Fruit fly (Drosophila melanogaster): ENCODE results near the gene CG32061.

Gene CG32061

dm6 chr3L:10459076-10459475 is 4.5 kb upstream of the CG32061 start:
- TF ChIP-seq CG32121 (GFP tag; IDR thresholded peaks at IDR 0.05) (no peak), CG17806 (tag; optimal IDR thresholded peaks at IDR 0.05) (no peak), EcR (GFP tag; optimal IDR thresholded peaks at IDR 0.05) (no peak), CG8301 (tag; optimal IDR thresholded peaks at IDR 0.05) (no peak), CG12605 (GFP tag; IDR thresholded peaks at IDR 0.05) (no peak), CG9948 (tag; optimal IDR thresholded peaks at IDR 0.05) (no peak), CG4496 (GFP tag; IDR thresholded peaks at IDR 0.05) (no peak), Pif1A (GFP tag; optimal IDR thresholded peaks at IDR 0.05) (no peak), D1 (tag; optimal IDR thresholded peaks at IDR 0.05) (no peak), Snoo (tag; optimal IDR thresholded peaks at IDR 0.05) (no peak)

- TF ChIP-seq Ets98B (GFP tag; IDR thresholded peaks at IDR 0.05) (no peak), CG9948 (tag; optimal IDR thresholded peaks at IDR 0.05) (no peak), CG13204 (GFP tag; optimal IDR thresholded peaks at IDR 0.05) (no peak), CG8159 (tag; optimal IDR thresholded peaks at IDR 0.05) (no peak), rn (GFP tag; IDR thresholded peaks at IDR 0.05) (no peak), CG17806 (tag; optimal IDR thresholded peaks at IDR 0.05) (no peak), CG32121 (GFP tag; IDR thresholded peaks at IDR 0.05) (no peak), CG8301 (tag; optimal IDR thresholded peaks at IDR 0.05) (no peak), CG12605 (GFP tag; IDR thresholded peaks at IDR 0.05) (no peak), CG4496 (GFP tag; IDR thresholded peaks at IDR 0.05) (no peak), CG10348 (GFP tag; IDR thresholded peaks at IDR 0.05) (no peak)
These were observed 1.3 kb downstream of the CG32061 start, which contains the start of gene S-Lap3 for dm6 chr3L:10464887-10465286. Gene S-Lap3, plus strand, starts transcription at chr3L:10465187.

- TF ChIP-seq gl (tag; optimal IDR thresholded peaks at IDR 0.05) (no peak), Snoo (tag; optimal IDR thresholded peaks at IDR 0.05) (no peak), CG17806 (tag; optimal IDR thresholded peaks at IDR 0.05) (no peak), Ets98B (GFP tag; IDR thresholded peaks at IDR 0.05) (no peak), CG14655 (GFP tag; optimal IDR thresholded peaks at IDR 0.05) (no peak), CG12605 (GFP tag; IDR thresholded peaks at IDR 0.05) (no peak), CG15710 (tag; optimal IDR thresholded peaks at IDR 0.05) (no peak), CG4496 (GFP tag; IDR thresholded peaks at IDR 0.05) (no peak), CG9948 (tag; optimal IDR thresholded peaks at IDR 0.05) (no peak), rn (GFP tag; IDR thresholded peaks at IDR 0.05) (no peak), Pif1A (GFP tag; optimal IDR thresholded peaks at IDR 0.05) (no peak), EcR (GFP tag; optimal IDR thresholded peaks at IDR 0.05) (no peak)
These were observed 14.6 kb downstream of the CG32061 start, which contains the start of gene CG46430 for dm6 chr3L:10478214-10478613. Gene CG46430, plus strand, starts transcription at chr3L:10478514.

- TF ChIP-seq gl (tag; optimal IDR thresholded peaks at IDR 0.05): no peak
- no peak for TF ChIP-seq rn (GFP tag; IDR thresholded peaks at IDR 0.05)
- TF ChIP-seq CG12605 (GFP tag; IDR thresholded peaks at IDR 0.05): no peak
- TF ChIP-seq EcR (GFP tag; optimal IDR thresholded peaks at IDR 0.05): no peak
- no peak for TF ChIP-seq CG34367 (tag; optimal IDR thresholded peaks at IDR 0.05)
- TF ChIP-seq CG14655 (GFP tag; optimal IDR thresholded peaks at IDR 0.05): no peak
- TF ChIP-seq CG17806 (tag; optimal IDR thresholded peaks at IDR 0.05): no peak
- TF ChIP-seq D1 (tag; optimal IDR thresholded peaks at IDR 0.05): no peak
- no peak for TF ChIP-seq Pif1B (GFP tag; optimal IDR thresholded peaks at IDR 0.05)
- no peak for TF ChIP-seq CG4496 (GFP tag; IDR thresholded peaks at IDR 0.05)
- no peak for TF ChIP-seq Pif1A (GFP tag; optimal IDR thresholded peaks at IDR 0.05)
- TF ChIP-seq CG32121 (GFP tag; IDR thresholded peaks at IDR 0.05): no peak
These were observed 17.5 kb downstream of the CG32061 start, which contains the start of gene Rbfox1 for dm6 chr3L:10481112-10481511. Gene Rbfox1, plus strand, starts transcription at chr3L:10481412.

dm6 chr3L:10482477-10482876 is 18.9 kb downstream of the CG32061 start:
- no peak for TF ChIP-seq Pif1A (GFP tag; optimal IDR thresholded peaks at IDR 0.05)
- no peak for TF ChIP-seq gl (tag; optimal IDR thresholded peaks at IDR 0.05)
- TF ChIP-seq CG4496 (GFP tag; IDR thresholded peaks at IDR 0.05): no peak
- TF ChIP-seq fd96Ca (GFP tag; IDR thresholded peaks at IDR 0.05): no peak
- peak; percentile 36 for TF ChIP-seq CG14655 (GFP tag; optimal IDR thresholded peaks at IDR 0.05)
- TF ChIP-seq EcR (GFP tag; optimal IDR thresholded peaks at IDR 0.05): no peak
- TF ChIP-seq CG9948 (tag; optimal IDR thresholded peaks at IDR 0.05): peak; percentile 7
- no peak for TF ChIP-seq CG12605 (GFP tag; IDR thresholded peaks at IDR 0.05)
- no peak for TF ChIP-seq rn (GFP tag; IDR thresholded peaks at IDR 0.05)
- TF ChIP-seq CG17806 (tag; optimal IDR thresholded peaks at IDR 0.05): no peak
- TF ChIP-seq D1 (tag; optimal IDR thresholded peaks at IDR 0.05): no peak

dm6 chr3L:10485496-10485895 is 21.9 kb downstream of the CG32061 start:
- TF ChIP-seq Pif1A (GFP tag; optimal IDR thresholded peaks at IDR 0.05) (no peak), CG9948 (tag; optimal IDR thresholded peaks at IDR 0.05) (no peak), Pif1B (GFP tag; optimal IDR thresholded peaks at IDR 0.05) (no peak), CG13204 (GFP tag; optimal IDR thresholded peaks at IDR 0.05) (no peak), CG15710 (tag; optimal IDR thresholded peaks at IDR 0.05) (no peak), fd96Ca (GFP tag; IDR thresholded peaks at IDR 0.05) (no peak), CG8159 (tag; optimal IDR thresholded peaks at IDR 0.05) (no peak), CG32121 (GFP tag; IDR thresholded peaks at IDR 0.05) (no peak)

dm6 chr3L:10490561-10490960 is 26.9 kb downstream of the CG32061 start, which contains the start of gene S-Lap4:
Gene S-Lap4, plus strand, starts transcription at chr3L:10490861.
- TF ChIP-seq CG14655 (GFP tag; optimal IDR thresholded peaks at IDR 0.05): no peak

Data from whole organism, pupa.